Worm (Caenorhabditis elegans) whole organism, early embryonic: ENCODE measurements around the gene fbxb-84.

Experiments used
- ama-1 ChIP-seq: fragments of 150-350 bp; optimal IDR thresholded peaks from 2 replicates; lab custom pipeline; 2014
- ets-7 ChIP-seq: sonication (generic microtip); optimal IDR thresholded peaks from 2 replicates; lab custom pipeline; 2016; ENCODE audit warnings: missing genotype, missing genetic modification characterization, missing compliant biosample characterization
- hmbx-1 ChIP-seq: sonication (generic microtip); optimal IDR thresholded peaks from 2 replicates; lab custom pipeline; 2016; ENCODE audit warnings: mild to moderate bottlenecking, missing genetic modification characterization, missing compliant biosample characterization
- hmg-4 ChIP-seq: fragments of 200-800 bp; sonication (Bioruptor generic); optimal IDR thresholded peaks from 2 replicates; lab custom pipeline; 2018; ENCODE audit warnings: mild to moderate bottlenecking, missing genetic modification characterization, missing compliant biosample characterization
- tbx-11 ChIP-seq: fragments of 200-800 bp; sonication (Bioruptor generic); IDR thresholded peaks from 2 replicates; pipeline ENCODE4 v1.3.6; 2022; ENCODE audit warnings: missing genetic modification characterization, missing compliant biosample characterization

ce11 chrIII:157980-158379 is 11.7 kb upstream of the fbxb-84 start:
- no peak for TF ChIP-seq hmg-4 (GFP tag; lab: Kevin White, UChicago)
- no peak for TF ChIP-seq tbx-11
- no peak for TF ChIP-seq ama-1
- TF ChIP-seq ets-7 = no peak
- TF ChIP-seq hmbx-1 (tag; lab: Kevin White, UChicago) = no peak
